Worm (Caenorhabditis elegans): Measurements from ENCODE around the gene mdt-28.

ce11 chrV:15612886-15613285 lies 37.7 kb upstream of the mdt-28 start, which contains the start of gene str-263:
- TF ChIP-seq lin-39 (tag; optimal IDR thresholded peaks at IDR 0.05) = no peak
- TF ChIP-seq blmp-1 (tag; optimal IDR thresholded peaks at IDR 0.05) = no peak
- no peak for TF ChIP-seq snpc-4 (tag; optimal IDR thresholded peaks at IDR 0.05)
- TF ChIP-seq dpl-1 (GFP tag; optimal IDR thresholded peaks at IDR 0.05) = no peak
- no peak for TF ChIP-seq nhr-77 (tag; optimal IDR thresholded peaks at IDR 0.05)

Measured in whole organism, L1 larva.